Worm (Caenorhabditis elegans): Measurements from ENCODE around the gene F37C12.10.

ce11 chrIII:7221103-7221502 is 32.9 kb upstream of the F37C12.10 start:
- TF ChIP-seq dao-5 (tag; optimal IDR thresholded peaks at IDR 0.05), result no peak
- TF ChIP-seq W03F9.2 (tag; optimal IDR thresholded peaks at IDR 0.05), result no peak

Data from whole organism, L4/young adult.